Worm (Caenorhabditis elegans): ENCODE results near the gene npa-1.

ce11 chrV:7075646-7076045 lies at the start of gene npa-1:
- TF ChIP-seq cog-1 (tag; optimal IDR thresholded peaks at IDR 0.05) (no peak), ref-1 (GFP tag; conservative IDR thresholded peaks at IDR 0.05) (no peak), tab-1 (GFP tag; IDR thresholded peaks at IDR 0.05) (no peak), flt-1 (GFP tag; IDR thresholded peaks at IDR 0.05) (no peak)

All from whole organism, midembryonic.